Fruit fly (Drosophila melanogaster): ENCODE results near the gene CG4440.

Gene CG4440

DNA sequence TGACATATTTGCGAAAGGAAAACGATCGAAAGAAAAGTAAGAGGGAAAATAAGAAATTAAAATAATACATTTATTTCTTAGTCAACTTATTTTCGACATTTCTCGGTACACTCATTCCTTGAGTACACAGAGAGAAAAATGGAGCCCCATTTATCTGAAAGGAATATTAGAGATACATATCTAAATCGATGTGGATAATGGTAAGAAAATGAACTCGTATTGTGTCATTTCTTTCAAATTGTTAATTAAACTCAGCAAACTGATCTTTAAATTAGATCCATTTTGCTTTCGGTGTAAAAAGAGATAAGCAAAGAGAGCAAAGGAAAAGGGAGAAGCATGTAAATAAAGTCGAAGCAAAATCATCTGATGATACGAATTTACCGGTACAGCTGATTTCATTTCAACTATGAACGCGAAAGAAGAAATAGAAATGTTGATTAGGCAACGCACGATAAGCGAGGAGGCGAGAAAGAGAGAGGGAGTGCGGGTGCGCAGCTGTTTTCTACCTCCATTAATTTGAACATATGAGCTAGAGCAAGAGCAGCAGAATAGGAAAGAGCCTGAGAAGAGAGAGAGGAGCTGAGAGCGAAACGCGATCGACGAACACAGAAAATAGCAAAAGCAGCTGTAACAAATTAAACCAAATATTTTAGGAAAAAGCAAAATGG is 43.9 kb upstream of the CG4440 start (continued):
- TF ChIP-seq CG15514 (GFP tag; optimal IDR thresholded peaks at IDR 0.05) (peak; percentile 70), CG3065 (GFP tag; optimal IDR thresholded peaks at IDR 0.05) (peak; percentile 76), CG3847 (GFP tag; IDR thresholded peaks at IDR 0.05) (no peak), h (optimal IDR thresholded peaks at IDR 0.05) (no peak), Oaz (GFP tag; IDR thresholded peaks at IDR 0.05) (no peak), HLH54F (GFP tag; optimal IDR thresholded peaks at IDR 0.05) (peak; percentile 87), CG2120 (GFP tag; optimal IDR thresholded peaks at IDR 0.05) (peak; percentile 88), Max (GFP tag; optimal IDR thresholded peaks at IDR 0.05) (peak; percentile 85), CG11398 (GFP tag; optimal IDR thresholded peaks at IDR 0.05) (peak; percentile 73), CG17186 (GFP tag; optimal IDR thresholded peaks at IDR 0.05) (peak; percentile 47), chn (GFP tag; optimal IDR thresholded peaks at IDR 0.05) (peak; percentile 89), kah (GFP tag; optimal IDR thresholded peaks at IDR 0.05) (peak; percentile 68), CG8924 (tag; optimal IDR thresholded peaks at IDR 0.05) (peak; percentile 84), fd64A (GFP tag; optimal IDR thresholded peaks at IDR 0.05) (peak; percentile 62), ssp (GFP tag; IDR thresholded peaks at IDR 0.05) (no peak), Meics (GFP tag; optimal IDR thresholded peaks at IDR 0.05) (peak; percentile 84), Bteb2 (GFP tag; optimal IDR thresholded peaks at IDR 0.05) (peak; percentile 71), CG3838 (GFP tag; optimal IDR thresholded peaks at IDR 0.05) (peak; percentile 75), luna (GFP tag; optimal IDR thresholded peaks at IDR 0.05) (peak; percentile 79), CG12744 (GFP tag; optimal IDR thresholded peaks at IDR 0.05) (peak; percentile 74), fd102C (GFP tag; optimal IDR thresholded peaks at IDR 0.05) (peak; percentile 86), CG11695 (GFP tag; IDR thresholded peaks at IDR 0.05) (no peak), fd96Cb (tag; optimal IDR thresholded peaks at IDR 0.05) (peak; percentile 94), CG10979 (tag; optimal IDR thresholded peaks at IDR 0.05) (peak; percentile 90), phol (tag; optimal IDR thresholded peaks at IDR 0.05) (peak; percentile 92), az2 (GFP tag; optimal IDR thresholded peaks at IDR 0.05) (peak; percentile 86), C15 (GFP tag; IDR thresholded peaks at IDR 0.05) (no peak), CG5245 (GFP tag; optimal IDR thresholded peaks at IDR 0.05) (peak; percentile 78), hb (GFP tag; IDR thresholded peaks at IDR 0.05; ENCODE audit: partially characterized antibody) (no peak), CG1647 (GFP tag; optimal IDR thresholded peaks at IDR 0.05) (peak; percentile 81), ab (GFP tag; optimal IDR thresholded peaks at IDR 0.05) (peak; percentile 15), br (optimal IDR thresholded peaks at IDR 0.05) (no peak), mld (GFP tag; IDR thresholded peaks at IDR 0.05; ENCODE audit: partially characterized antibody) (no peak), maf-S (GFP tag; optimal IDR thresholded peaks at IDR 0.05) (peak; percentile 89), Dip3 (GFP tag; optimal IDR thresholded peaks at IDR 0.05) (peak; percentile 86), CG2116 (GFP tag; optimal IDR thresholded peaks at IDR 0.05) (peak; percentile 36), vfl (GFP tag; optimal IDR thresholded peaks at IDR 0.05) (peak; percentile 79), slou (GFP tag; optimal IDR thresholded peaks at IDR 0.05) (peak; percentile 81), p53 (GFP tag; optimal IDR thresholded peaks at IDR 0.05) (peak; percentile 54), CG13424 (tag; optimal IDR thresholded peaks at IDR 0.05) (peak; percentile 87), BtbVII (GFP tag; optimal IDR thresholded peaks at IDR 0.05) (peak; percentile 79), CG1529 (GFP tag; optimal IDR thresholded peaks at IDR 0.05) (peak; percentile 73), Hr51 (GFP tag; optimal IDR thresholded peaks at IDR 0.05) (peak; percentile 71 to 88), CG31365 (tag; optimal IDR thresholded peaks at IDR 0.05) (peak; percentile 63), pzg (GFP tag; optimal IDR thresholded peaks at IDR 0.05) (peak; percentile 3), wek (GFP tag; optimal IDR thresholded peaks at IDR 0.05) (peak; percentile 68), D (optimal IDR thresholded peaks at IDR 0.05) (no peak), D (GFP tag; optimal IDR thresholded peaks at IDR 0.05) (peak; percentile 81), Ets97D (GFP tag; optimal IDR thresholded peaks at IDR 0.05) (peak; percentile 41), CG8281 (tag; optimal IDR thresholded peaks at IDR 0.05) (peak; percentile 74), pfk (GFP tag; optimal IDR thresholded peaks at IDR 0.05) (peak; percentile 84)
